Worm (Caenorhabditis elegans): Measurements from ENCODE around the gene clec-222.

DNA sequence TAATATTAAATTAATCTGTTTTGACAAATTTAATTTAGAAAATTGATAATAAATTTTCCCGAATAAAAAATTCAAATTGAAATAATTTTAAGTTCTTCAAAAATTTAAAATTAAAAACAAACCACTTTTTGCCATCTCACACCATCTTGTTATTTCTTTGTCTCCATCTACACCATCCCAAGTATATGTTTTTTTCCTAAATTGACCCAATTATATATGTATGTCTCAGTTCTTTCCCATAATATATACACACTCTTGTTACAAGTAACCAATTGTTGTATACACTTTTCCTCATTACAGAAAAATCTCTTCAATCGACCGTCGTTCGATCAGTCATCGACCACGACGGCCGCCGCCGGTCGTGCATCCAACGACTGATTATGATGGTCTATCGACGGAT lies 11.1 kb downstream of the clec-222 start, which contains the start of gene gly-20:
- no peak for TF ChIP-seq flt-1 (GFP tag; IDR thresholded peaks at IDR 0.05)
- TF ChIP-seq T22C8.4 (GFP tag; IDR thresholded peaks at IDR 0.05): no peak
- no peak for TF ChIP-seq ztf-23 (GFP tag; IDR thresholded peaks at IDR 0.05)
- TF ChIP-seq tab-1 (GFP tag; IDR thresholded peaks at IDR 0.05): no peak
- TF ChIP-seq cog-1 (tag; optimal IDR thresholded peaks at IDR 0.05): no peak

All from whole organism, midembryonic.